Worm (Caenorhabditis elegans) whole organism, L1 larva: ENCODE data around the gene T10C6.15.

ENCODE experiments used
- blmp-1 ChIP-seq: fragments of 150-350 bp; optimal IDR thresholded peaks from 2 replicates; lab custom pipeline; 2014; ENCODE audit warnings: missing biosample characterization, missing genetic modification characterization
- fos-1 ChIP-seq: fragments of 150-350 bp; optimal IDR thresholded peaks from 2 replicates; lab custom pipeline; 2014; ENCODE audit warnings: missing biosample characterization, missing genetic modification characterization
- hlh-4 ChIP-seq: sonication (generic microtip); optimal IDR thresholded peaks from 2 replicates; lab custom pipeline; 2016; ENCODE audit warnings: mild to moderate bottlenecking, missing genetic modification characterization, missing compliant biosample characterization
- lin-15B ChIP-seq: fragments of 150-350 bp; sonication (generic microtip); optimal IDR thresholded peaks from 3 replicates; lab custom pipeline; 2014; ENCODE audit warnings: missing biosample characterization, missing genetic modification characterization
- nhr-237 ChIP-seq: fragments of 150-350 bp; optimal IDR thresholded peaks from 2 replicates; lab custom pipeline; 2014; ENCODE audit warnings: missing biosample characterization, missing genetic modification characterization
- nhr-76 ChIP-seq: sonication (generic microtip); optimal IDR thresholded peaks from 2 replicates; lab custom pipeline; 2017; ENCODE audit warnings: missing biosample characterization, missing genetic modification characterization
- nhr-77 ChIP-seq: fragments of 150-350 bp; optimal IDR thresholded peaks from 2 replicates; lab custom pipeline; 2014; ENCODE audit warnings: missing biosample characterization, missing genetic modification characterization
- ztf-11 ChIP-seq, 2 experiments: sonication (generic microtip); optimal IDR thresholded peaks; 2 replicates each; lab custom pipeline; 2016 to 2017; ENCODE audit warnings: missing genetic modification characterization in 2 of 2, missing biosample characterization in 1 of 2, missing compliant biosample characterization in 1 of 2

DNA sequence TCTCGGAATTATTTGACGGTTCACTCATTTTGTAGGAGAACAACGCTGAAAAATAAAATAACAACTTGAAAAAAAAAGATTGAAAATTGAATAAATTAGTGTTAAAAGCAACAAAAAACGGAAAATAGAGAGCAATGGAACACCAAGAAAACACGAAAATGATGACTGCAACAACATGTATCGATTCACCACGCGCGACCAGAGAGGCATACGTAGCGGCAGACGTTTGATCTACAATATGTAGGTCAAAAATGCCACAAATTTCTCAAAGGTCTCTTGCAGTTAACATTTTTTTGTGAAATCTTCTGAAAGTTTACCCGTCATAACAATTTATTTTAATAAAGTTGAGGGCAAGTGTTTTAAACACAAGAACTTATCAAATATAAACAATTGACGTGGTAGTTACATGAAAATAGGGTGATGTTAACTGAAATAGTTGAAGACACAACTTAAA lies 11.3 kb upstream of the T10C6.15 start, which contains the start of gene F14H3.5:
- TF ChIP-seq fos-1 (no peak), hlh-4 (tag; lab: Kevin White, UChicago) (no peak), ztf-11 (tag; optimal IDR thresholded peaks at IDR 0.05; lab: Kevin White, UChicago) (no peak), lin-15B (tag; lab: Kevin White, UChicago) (no peak), nhr-237 (tag; lab: Kevin White, UChicago) (no peak), nhr-77 (tag; lab: Kevin White, UChicago) (no peak), blmp-1 (tag; lab: Kevin White, UChicago) (no peak), nhr-76 (no peak)
